Worm (Caenorhabditis elegans) whole organism, midembryonic: ENCODE data around the gene Y55F3C.10.

Experiments used
- cog-1 ChIP-seq: sonication (generic microtip); optimal IDR thresholded peaks from 2 replicates; lab custom pipeline; 2016; ENCODE audit warnings: missing genetic modification characterization, missing compliant biosample characterization
- flt-1 ChIP-seq: fragments of 200-800 bp; sonication (Bioruptor generic); IDR thresholded peaks from 2 replicates; pipeline ENCODE4 v1.3.6; 2022; ENCODE audit warnings: missing genetic modification characterization, missing compliant biosample characterization
- klf-2 ChIP-seq: fragments of 200-800 bp; sonication (Bioruptor generic); conservative IDR thresholded peaks from 2 replicates; pipeline ENCODE4 v1.3.6; 2022; ENCODE audit warnings: missing genetic modification reagents, missing genetic modification characterization, missing compliant biosample characterization
- med-1 ChIP-seq: sonication (generic microtip); optimal IDR thresholded peaks from 2 replicates; lab custom pipeline; 2017; ENCODE audit warnings: missing genetic modification characterization, mild to moderate bottlenecking, missing compliant biosample characterization, antibody characterized with exemption, missing genetic modification reagents; ENCODE audit not compliant: insufficient read depth
- tab-1 ChIP-seq: fragments of 200-800 bp; sonication (Bioruptor generic); IDR thresholded peaks from 2 replicates; pipeline ENCODE4 v1.3.6; 2022; ENCODE audit warnings: missing genetic modification characterization, missing compliant biosample characterization
- ztf-23 ChIP-seq: fragments of 200-800 bp; sonication (Bioruptor generic); IDR thresholded peaks from 2 replicates; pipeline ENCODE4 v1.3.6; 2022; ENCODE audit warnings: missing genetic modification reagents, missing genetic modification characterization, missing compliant biosample characterization
- ztf-29 ChIP-seq: fragments of 200-800 bp; sonication (Bioruptor generic); IDR thresholded peaks from 2 replicates; pipeline ENCODE4 v1.3.6; 2022; ENCODE audit warnings: missing genetic modification reagents, missing genetic modification characterization, missing compliant biosample characterization

The Y55F3C.10 gene

ce11 chrIV:670455-670854, 48.8 kb downstream of the Y55F3C.10 start, which contains the start of gene K11H12.11:
Gene K11H12.11, minus strand, starts transcription at chrIV:670555.
- no peak for TF ChIP-seq flt-1 (GFP tag; lab: Robert Waterston, UW)
- TF ChIP-seq med-1 (GFP tag; lab: Kevin White, UChicago): no peak
- no peak for TF ChIP-seq ztf-29
- TF ChIP-seq cog-1: no peak
- TF ChIP-seq klf-2 (GFP tag; lab: Robert Waterston, UW): no peak
- TF ChIP-seq tab-1 (GFP tag; lab: Robert Waterston, UW): no peak
- no peak for TF ChIP-seq ztf-23
